Fruit fly (Drosophila melanogaster): Measurements from ENCODE around the gene CG12012.

CG12012 gene

dm6 chr3L:3397849-3398248, 21.3 kb downstream of the CG12012 start:
- TF ChIP-seq CG17801 (GFP tag; optimal IDR thresholded peaks at IDR 0.05; ENCODE audit: partially characterized antibody) = no peak

DNA sequence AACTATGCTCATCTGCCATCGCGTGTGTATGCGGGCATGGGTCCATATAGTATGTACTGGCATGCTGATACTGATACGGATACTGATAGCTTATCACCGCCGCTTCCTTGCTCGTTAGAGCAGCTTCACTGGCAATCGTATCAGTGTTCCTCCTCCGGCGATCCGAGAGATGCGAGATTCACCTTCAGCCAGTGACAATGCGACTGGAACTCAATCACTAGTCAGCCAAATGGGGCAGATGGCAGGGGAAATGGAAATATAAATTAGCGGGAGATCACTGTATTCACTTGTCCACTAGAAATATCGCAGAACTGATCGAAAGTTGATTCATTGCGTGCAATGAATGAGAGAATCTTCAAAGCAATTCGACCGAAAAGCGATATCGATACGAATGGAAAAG, 21.9 kb downstream of the CG12012 start:
- no peak for TF ChIP-seq CG17801 (GFP tag; optimal IDR thresholded peaks at IDR 0.05; ENCODE audit: partially characterized antibody)

dm6 chr3L:3399249-3399922, 22.8 kb downstream of the CG12012 start:
- no peak for TF ChIP-seq CG17801 (GFP tag; optimal IDR thresholded peaks at IDR 0.05; ENCODE audit: partially characterized antibody)

DNA sequence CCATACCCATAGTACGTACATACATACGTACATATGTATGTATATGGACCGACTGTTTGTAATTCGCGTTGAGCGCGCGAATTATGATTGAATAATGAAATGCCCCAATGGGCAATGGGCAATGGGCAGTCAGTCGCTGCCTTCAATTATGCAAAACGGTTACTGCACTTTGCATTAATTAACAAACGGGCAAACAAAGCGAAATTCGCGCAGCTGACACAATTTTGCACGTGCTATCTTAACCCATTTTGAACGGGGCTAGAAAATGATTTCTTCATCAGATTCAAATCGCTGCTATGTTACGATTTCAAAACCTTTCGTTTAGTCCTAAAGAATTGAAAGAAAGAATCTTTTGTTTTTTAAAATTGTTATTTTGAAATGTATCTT, 23.4 kb downstream of the CG12012 start:
- TF ChIP-seq CG17801 (GFP tag; optimal IDR thresholded peaks at IDR 0.05; ENCODE audit: partially characterized antibody) = no peak

- TF ChIP-seq CG17801 (GFP tag; optimal IDR thresholded peaks at IDR 0.05; ENCODE audit: partially characterized antibody) = no peak
These were observed 24.1 kb downstream of the CG12012 start for dm6 chr3L:3400555-3401198.

DNA sequence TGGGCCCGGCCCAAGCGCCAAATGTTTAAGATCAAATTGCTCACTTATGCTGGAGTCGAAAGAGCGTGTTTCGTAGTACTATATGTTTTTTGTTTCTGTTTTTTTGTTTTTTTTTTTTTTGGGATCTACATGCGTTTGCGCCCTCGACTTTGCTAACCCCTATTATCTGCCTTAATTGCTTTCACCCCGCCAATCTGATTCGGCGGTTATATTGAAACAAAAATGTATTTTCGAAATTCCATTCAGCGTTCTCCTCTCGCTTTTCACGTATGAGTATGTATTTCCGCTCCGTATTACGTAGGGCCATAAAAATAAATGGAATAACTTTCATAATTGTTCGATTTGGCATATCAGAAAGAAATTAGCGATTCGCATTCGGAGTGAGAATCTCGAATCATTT, 29.0 kb downstream of the CG12012 start:
- no peak for TF ChIP-seq CG17801 (GFP tag; optimal IDR thresholded peaks at IDR 0.05; ENCODE audit: partially characterized antibody)

dm6 chr3L:3406307-3407061, 29.9 kb downstream of the CG12012 start:
- TF ChIP-seq CG17801 (GFP tag; optimal IDR thresholded peaks at IDR 0.05; ENCODE audit: partially characterized antibody) = no peak

DNA sequence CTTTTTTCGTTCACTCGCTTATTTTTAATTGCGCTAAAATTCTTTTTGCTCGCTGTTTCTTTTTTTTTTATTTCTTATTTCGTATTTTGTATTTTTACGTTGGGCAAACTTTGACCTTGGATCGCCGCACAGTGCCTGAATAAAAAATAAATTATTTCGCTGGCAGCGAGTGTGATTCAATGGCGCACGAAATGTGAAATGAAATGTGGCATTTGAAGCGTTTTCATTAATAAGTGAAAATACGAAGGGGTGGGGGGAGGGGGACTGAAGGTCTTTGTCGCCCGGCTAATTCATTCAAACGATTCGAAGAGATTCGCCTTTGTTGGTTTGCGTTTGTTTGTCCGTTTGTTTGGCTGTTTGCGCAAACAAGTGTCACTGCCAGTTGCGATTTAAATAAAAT, 30.9 kb downstream of the CG12012 start:
- no peak for TF ChIP-seq CG17801 (GFP tag; optimal IDR thresholded peaks at IDR 0.05; ENCODE audit: partially characterized antibody)

- no peak for TF ChIP-seq CG17801 (GFP tag; optimal IDR thresholded peaks at IDR 0.05; ENCODE audit: partially characterized antibody)
These were observed 31.7 kb downstream of the CG12012 start for dm6 chr3L:3408231-3408630.

DNA sequence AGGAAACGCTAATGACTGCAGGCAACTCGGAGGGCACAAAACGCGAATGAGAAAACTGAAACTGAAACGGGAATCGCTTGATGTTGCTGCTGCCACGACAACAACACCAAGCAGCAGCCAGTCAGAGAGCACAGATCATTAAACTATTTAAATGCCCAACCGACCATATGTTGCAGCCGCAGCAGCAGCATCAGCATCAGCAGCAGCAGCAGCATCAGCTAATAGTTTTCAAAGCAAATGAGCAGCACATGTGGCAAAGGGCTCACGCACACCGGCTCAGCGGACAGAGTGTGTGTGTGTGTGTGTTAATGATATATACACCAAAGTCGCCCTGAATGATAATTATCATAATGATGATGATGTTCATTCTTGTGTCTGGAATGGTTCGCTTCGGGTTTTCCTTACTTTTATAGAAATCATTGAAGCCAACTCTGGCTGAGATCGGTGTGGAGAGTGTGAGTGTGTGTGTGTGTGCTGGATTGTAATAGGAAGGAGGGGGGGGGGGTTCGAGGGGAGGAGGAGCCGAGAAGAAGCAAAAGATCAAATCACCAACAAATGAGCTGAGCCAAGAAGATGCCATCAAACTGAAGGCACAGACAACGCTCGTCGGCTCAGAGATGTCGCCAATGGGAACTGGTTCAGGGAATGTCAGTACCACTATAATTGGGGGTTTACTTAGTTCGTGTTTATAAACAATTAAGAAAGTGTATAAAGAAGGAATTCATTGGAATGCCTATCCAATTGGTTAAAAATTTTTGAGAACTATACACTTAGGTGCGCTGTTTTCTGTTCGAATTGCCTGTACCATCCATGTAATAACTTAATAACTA, 32.5 kb downstream of the CG12012 start:
- no peak for TF ChIP-seq CG17801 (GFP tag; optimal IDR thresholded peaks at IDR 0.05; ENCODE audit: partially characterized antibody)

DNA sequence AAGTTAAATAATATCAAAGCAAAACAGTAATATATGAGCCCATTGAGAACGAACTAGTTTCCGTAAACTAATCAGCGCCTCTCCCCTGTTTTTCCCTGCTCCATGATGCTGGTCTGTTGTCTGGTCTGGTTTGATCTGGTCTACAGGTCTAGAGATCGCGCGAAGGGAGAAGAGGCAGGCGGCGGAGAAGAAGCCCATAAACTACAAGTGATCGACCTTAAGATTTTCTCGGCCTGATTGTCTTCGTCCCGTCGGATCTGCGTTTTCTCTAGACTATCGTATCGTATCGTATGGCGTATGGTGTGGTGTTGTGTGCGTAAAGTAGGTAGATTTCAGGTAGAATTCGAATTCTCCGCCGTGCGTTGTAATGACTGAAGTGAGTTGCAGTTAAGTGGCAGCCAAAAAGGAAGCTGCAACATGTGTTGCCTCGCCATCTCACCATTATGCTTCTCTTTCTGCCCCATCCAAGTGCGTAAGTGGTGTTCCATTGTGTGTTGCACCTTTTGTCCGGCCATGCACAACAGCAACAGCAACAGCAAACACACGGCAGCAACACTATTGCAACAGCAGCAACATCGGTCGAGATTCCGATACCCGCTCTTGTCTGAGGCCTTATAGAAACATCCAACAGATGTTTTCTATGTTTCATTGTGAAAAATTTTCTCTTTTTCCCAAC, 33.2 kb downstream of the CG12012 start:
- no peak for TF ChIP-seq CG17801 (GFP tag; optimal IDR thresholded peaks at IDR 0.05; ENCODE audit: partially characterized antibody)

DNA sequence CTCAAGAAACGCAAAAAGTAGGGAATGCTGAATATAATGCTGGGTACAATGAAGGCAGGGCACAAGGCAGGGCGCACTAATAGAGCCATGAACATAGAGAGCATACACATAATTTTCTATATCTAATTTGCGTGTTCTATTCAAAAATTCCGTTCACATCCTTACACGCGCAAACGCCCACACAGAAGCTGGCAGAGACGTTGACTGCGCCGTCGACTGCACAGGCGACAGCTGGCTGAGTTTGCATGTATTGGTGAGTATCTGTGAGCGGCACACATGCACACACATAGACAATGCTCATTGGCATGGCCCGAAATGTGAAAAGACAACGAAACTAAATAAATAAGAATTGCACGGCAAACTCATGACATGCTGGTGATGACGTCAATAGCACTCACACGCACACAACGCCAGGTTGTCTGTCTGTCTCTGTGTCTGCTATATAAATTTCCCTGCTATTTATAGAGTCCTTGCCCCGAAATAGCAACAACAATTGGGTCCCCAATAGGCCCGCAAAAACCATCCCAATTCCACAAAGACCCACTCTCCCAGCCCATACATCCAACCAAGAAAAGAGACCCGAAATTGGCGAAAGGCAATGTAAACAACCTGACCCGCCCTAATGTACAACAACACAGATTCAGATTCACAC, 34.5 kb downstream of the CG12012 start:
- no peak for TF ChIP-seq CG17801 (GFP tag; optimal IDR thresholded peaks at IDR 0.05; ENCODE audit: partially characterized antibody)

DNA sequence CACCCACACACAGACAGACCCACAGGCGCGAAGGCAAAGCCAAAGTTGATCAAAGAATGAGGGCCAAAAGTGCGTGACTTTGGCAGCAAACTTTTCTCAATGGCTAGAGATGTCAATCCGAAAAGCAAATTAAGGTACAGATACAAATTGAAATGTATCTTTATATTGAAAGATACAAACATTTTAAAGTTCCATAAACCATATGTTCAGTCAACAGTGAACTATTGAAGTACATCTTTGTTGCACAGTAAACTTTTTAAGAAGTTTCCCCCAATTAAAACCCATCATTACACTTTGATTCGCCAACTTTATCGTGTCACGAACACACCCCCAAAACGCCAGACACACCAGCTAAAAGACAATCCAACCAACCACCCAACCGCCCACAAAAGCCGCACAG, 35.1 kb downstream of the CG12012 start:
- TF ChIP-seq CG17801 (GFP tag; optimal IDR thresholded peaks at IDR 0.05; ENCODE audit: partially characterized antibody) = no peak
